Worm (Caenorhabditis elegans) whole organism, L3 larva: Measurements from ENCODE around the gene F54F2.7.

Experiments
- R02D3.7 ChIP-seq: fragments of 150-350 bp; optimal IDR thresholded peaks from 2 replicates; lab custom pipeline; 2014; ENCODE audit warnings: missing biosample characterization, missing genetic modification characterization
- ZK546.5 ChIP-seq: sonication (generic microtip); optimal IDR thresholded peaks from 2 replicates; lab custom pipeline; 2017; ENCODE audit warnings: missing biosample characterization, missing genetic modification characterization
- aly-2 ChIP-seq: fragments of 150-350 bp; optimal IDR thresholded peaks from 2 replicates; lab custom pipeline; 2014; ENCODE audit warnings: missing biosample characterization, missing genetic modification characterization
- ama-1 ChIP-seq: fragments of 150-350 bp; optimal IDR thresholded peaks from 2 replicates; lab custom pipeline; 2018
- ceh-16 ChIP-seq: sonication (generic microtip); optimal IDR thresholded peaks from 2 replicates; lab custom pipeline; 2017; ENCODE audit warnings: missing biosample characterization, missing genetic modification characterization
- ceh-28 ChIP-seq: fragments of 150-350 bp; optimal IDR thresholded peaks from 2 replicates; lab custom pipeline; 2014; ENCODE audit warnings: missing biosample characterization, missing genetic modification reagents, missing genetic modification characterization
- ceh-82 ChIP-seq: fragments of 150-350 bp; optimal IDR thresholded peaks from 2 replicates; lab custom pipeline; 2014; ENCODE audit warnings: missing biosample characterization, missing genetic modification characterization
- ceh-9 ChIP-seq: sonication (generic microtip); optimal IDR thresholded peaks from 2 replicates; lab custom pipeline; 2018; ENCODE audit warnings: missing biosample characterization, missing genetic modification characterization
- daf-12 ChIP-seq: fragments of 150-350 bp; optimal IDR thresholded peaks from 2 replicates; lab custom pipeline; 2014; ENCODE audit warnings: missing biosample characterization, missing genetic modification reagents, missing genetic modification characterization
- egl-27 ChIP-seq: sonication (generic microtip); optimal IDR thresholded peaks from 4 replicates; lab custom pipeline; 2017; ENCODE audit warnings: missing biosample characterization, missing genetic modification reagents, missing genetic modification characterization
- egl-5 ChIP-seq: fragments of 150-350 bp; optimal IDR thresholded peaks from 2 replicates; lab custom pipeline; 2017; ENCODE audit warnings: missing biosample characterization, missing genetic modification reagents, missing genetic modification characterization, inconsistent platforms
- elt-1 ChIP-seq: fragments of 150-350 bp; optimal IDR thresholded peaks from 2 replicates; lab custom pipeline; 2014; ENCODE audit warnings: missing biosample characterization, missing genetic modification characterization
- elt-2 ChIP-seq: sonication (generic microtip); optimal IDR thresholded peaks from 2 replicates; lab custom pipeline; 2016; ENCODE audit warnings: missing genetic modification reagents, mild to moderate bottlenecking, missing genetic modification characterization, missing compliant biosample characterization
- elt-3 ChIP-seq, 3 experiments: fragments of 150-350 bp in 1 of 3; sonication (generic microtip) in 2 of 3; optimal IDR thresholded peaks; 2 replicates in 2 of 3; 4 replicates in 1 of 3; lab custom pipeline; 2014 to 2017; ENCODE audit warnings: missing biosample characterization in 3 of 3, missing genetic modification characterization in 3 of 3
- eor-1 ChIP-seq, 2 experiments: fragments of 150-350 bp; optimal IDR thresholded peaks; 2 replicates each; lab custom pipeline; 2014 to 2018; ENCODE audit warnings: missing biosample characterization in 2 of 2, missing genetic modification characterization in 2 of 2
- fkh-10 ChIP-seq: sonication (generic microtip); optimal IDR thresholded peaks from 2 replicates; lab custom pipeline; 2017; ENCODE audit warnings: missing biosample characterization, missing genetic modification reagents, missing genetic modification characterization
- fkh-2 ChIP-seq: fragments of 150-350 bp; optimal IDR thresholded peaks from 2 replicates; lab custom pipeline; 2014; ENCODE audit warnings: missing biosample characterization, missing genetic modification reagents, missing genetic modification characterization
- fos-1 ChIP-seq: fragments of 150-350 bp; optimal IDR thresholded peaks from 2 replicates; lab custom pipeline; 2014; ENCODE audit warnings: missing biosample characterization, missing genetic modification characterization
- hmg-11 ChIP-seq: sonication (generic microtip); optimal IDR thresholded peaks from 2 replicates; lab custom pipeline; 2016; ENCODE audit warnings: missing genetic modification characterization, missing compliant biosample characterization
- jun-1 ChIP-seq: fragments of 150-350 bp; optimal IDR thresholded peaks from 2 replicates; lab custom pipeline; 2014; ENCODE audit warnings: missing biosample characterization, missing genetic modification reagents, missing genetic modification characterization
- lin-15B ChIP-seq: fragments of 150-350 bp; optimal IDR thresholded peaks from 2 replicates; lab custom pipeline; 2014; ENCODE audit warnings: missing biosample characterization, missing genetic modification characterization
- lin-39 ChIP-seq: fragments of 150-350 bp; optimal IDR thresholded peaks from 2 replicates; lab custom pipeline; 2018; ENCODE audit warnings: missing biosample characterization, missing genetic modification reagents, missing genetic modification characterization
- lsy-12 ChIP-seq: sonication (generic microtip); optimal IDR thresholded peaks from 2 replicates; lab custom pipeline; 2016; ENCODE audit warnings: mild to moderate bottlenecking, missing genetic modification characterization, missing compliant biosample characterization
- mdl-1 ChIP-seq: fragments of 150-350 bp; optimal IDR thresholded peaks from 2 replicates; lab custom pipeline; 2014; ENCODE audit warnings: missing biosample characterization, missing genetic modification characterization
- mml-1 ChIP-seq: fragments of 150-350 bp; sonication (generic microtip); optimal IDR thresholded peaks from 3 replicates; lab custom pipeline; 2014; ENCODE audit warnings: missing biosample characterization, missing genetic modification characterization
- nfya-1 ChIP-seq: sonication (generic microtip); optimal IDR thresholded peaks from 2 replicates; lab custom pipeline; 2017; ENCODE audit warnings: missing genetic modification characterization, mild to moderate bottlenecking, missing compliant biosample characterization, antibody characterized with exemption, moderate library complexity; ENCODE audit not compliant: insufficient read depth
- nhr-11 ChIP-seq: fragments of 150-350 bp; optimal IDR thresholded peaks from 2 replicates; lab custom pipeline; 2014; ENCODE audit warnings: missing biosample characterization, missing genetic modification characterization
- nhr-12 ChIP-seq: fragments of 150-350 bp; optimal IDR thresholded peaks from 2 replicates; lab custom pipeline; 2014; ENCODE audit warnings: missing biosample characterization, missing genetic modification characterization
- nhr-23 ChIP-seq: fragments of 150-350 bp; optimal IDR thresholded peaks from 2 replicates; lab custom pipeline; 2014; ENCODE audit warnings: missing biosample characterization, missing genetic modification reagents, missing genetic modification characterization
- nhr-237 ChIP-seq: fragments of 150-350 bp; optimal IDR thresholded peaks from 2 replicates; lab custom pipeline; 2014; ENCODE audit warnings: missing biosample characterization, missing genetic modification characterization
- nhr-25 ChIP-seq: sonication (generic microtip); optimal IDR thresholded peaks from 2 replicates; lab custom pipeline; 2017; ENCODE audit warnings: missing biosample characterization, missing genetic modification characterization
- nhr-28 ChIP-seq: fragments of 150-350 bp; optimal IDR thresholded peaks from 2 replicates; lab custom pipeline; 2014; ENCODE audit warnings: missing biosample characterization, missing genetic modification characterization
- nhr-43 ChIP-seq: sonication (generic microtip); optimal IDR thresholded peaks from 2 replicates; lab custom pipeline; 2016; ENCODE audit warnings: mild to moderate bottlenecking, missing genetic modification characterization, missing compliant biosample characterization; ENCODE audit not compliant: poor library complexity, severe bottlenecking
- nhr-67 ChIP-seq: fragments of 150-350 bp; optimal IDR thresholded peaks from 2 replicates; lab custom pipeline; 2014; ENCODE audit warnings: missing biosample characterization, missing genetic modification characterization
- nhr-76 ChIP-seq: fragments of 150-350 bp; sonication (generic microtip); optimal IDR thresholded peaks from 5 replicates; lab custom pipeline; 2014; ENCODE audit warnings: missing biosample characterization, missing genetic modification characterization
- nhr-77 ChIP-seq: fragments of 150-350 bp; optimal IDR thresholded peaks from 2 replicates; lab custom pipeline; 2014; ENCODE audit warnings: missing biosample characterization, missing genetic modification characterization
- pha-4 ChIP-seq: fragments of 150-350 bp; optimal IDR thresholded peaks from 2 replicates; lab custom pipeline; 2014; ENCODE audit warnings: missing biosample characterization, missing genetic modification reagents, missing genetic modification characterization
- pqm-1 ChIP-seq: fragments of 150-350 bp; optimal IDR thresholded peaks from 2 replicates; lab custom pipeline; 2017; ENCODE audit warnings: missing biosample characterization, missing genetic modification characterization, inconsistent platforms
- sea-2 ChIP-seq: fragments of 150-350 bp; sonication (generic microtip); optimal IDR thresholded peaks from 4 replicates; lab custom pipeline; 2014; ENCODE audit warnings: missing biosample characterization, missing genetic modification reagents, missing genetic modification characterization
- skn-1 ChIP-seq: fragments of 150-350 bp; optimal IDR thresholded peaks from 2 replicates; lab custom pipeline; 2014; ENCODE audit warnings: missing biosample characterization, missing genetic modification characterization
- snpc-4 ChIP-seq: fragments of 150-350 bp; optimal IDR thresholded peaks from 2 replicates; lab custom pipeline; 2014; ENCODE audit warnings: missing biosample characterization, missing genetic modification characterization
- tbx-2 ChIP-seq: sonication (generic microtip); optimal IDR thresholded peaks from 2 replicates; lab custom pipeline; 2016; ENCODE audit warnings: mild to moderate bottlenecking, missing genetic modification characterization, missing compliant biosample characterization
- unc-39 ChIP-seq: sonication (generic microtip); optimal IDR thresholded peaks from 4 replicates; lab custom pipeline; 2017; ENCODE audit warnings: missing biosample characterization, missing genetic modification characterization
- unc-62 ChIP-seq: fragments of 150-350 bp; sonication (generic microtip); optimal IDR thresholded peaks from 4 replicates; lab custom pipeline; 2014; ENCODE audit warnings: missing biosample characterization, missing genetic modification reagents, missing genetic modification characterization
- zag-1 ChIP-seq: fragments of 150-350 bp; optimal IDR thresholded peaks from 2 replicates; lab custom pipeline; 2014; ENCODE audit warnings: missing biosample characterization, missing genetic modification characterization
- ztf-11 ChIP-seq: fragments of 150-350 bp; optimal IDR thresholded peaks from 2 replicates; lab custom pipeline; 2014; ENCODE audit warnings: missing biosample characterization, missing genetic modification characterization
- ztf-4 ChIP-seq: fragments of 150-350 bp; optimal IDR thresholded peaks from 2 replicates; lab custom pipeline; 2014; ENCODE audit warnings: missing biosample characterization, missing genetic modification characterization

The F54F2.7 gene

DNA sequence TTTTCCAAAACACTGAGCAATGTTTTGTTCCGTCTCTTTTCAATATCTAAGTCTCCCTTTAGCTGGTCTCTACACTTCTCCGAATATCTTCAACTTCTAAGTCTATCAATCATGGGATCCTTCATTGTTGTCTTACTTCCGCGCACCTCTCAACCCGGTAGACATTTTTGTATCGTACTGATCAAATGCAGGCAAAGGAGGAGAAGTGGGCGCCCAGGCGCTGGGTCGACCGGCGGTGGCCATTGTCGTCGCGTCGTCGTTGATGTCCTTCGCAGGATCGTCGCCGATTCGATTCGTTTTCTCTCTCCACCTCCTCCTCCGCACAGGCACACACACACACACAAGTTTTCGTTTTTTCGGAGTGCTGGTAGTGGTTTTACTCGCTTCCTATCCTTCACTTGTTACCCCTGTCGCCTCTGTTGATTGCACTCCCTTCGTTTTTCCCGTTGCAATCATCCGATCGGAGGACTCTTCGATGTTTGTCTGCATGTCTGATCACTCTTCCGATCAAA lies 5.7 kb downstream of the F54F2.7 start:
- TF ChIP-seq unc-39, result no peak
- no peak for TF ChIP-seq mml-1
- no peak for TF ChIP-seq fos-1 (tag; lab: Kevin White, UChicago)
- peak; percentile 69 for TF ChIP-seq nhr-43
- TF ChIP-seq elt-2 (tag; lab: Kevin White, UChicago), result no peak

DNA sequence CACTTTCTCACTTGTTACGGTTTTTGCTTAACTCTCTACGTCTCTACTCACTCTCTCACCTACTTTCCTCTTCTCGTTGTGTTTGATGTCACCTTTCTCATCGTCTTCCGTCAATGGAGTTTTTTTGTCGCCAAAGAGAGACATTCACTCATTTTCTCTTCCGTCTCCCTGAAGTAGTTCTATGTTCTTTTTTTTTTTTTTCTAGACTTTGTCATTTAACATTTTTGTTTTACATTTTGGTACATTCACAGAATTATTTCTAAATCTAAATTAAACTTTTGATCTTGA lies 6.4 kb downstream of the F54F2.7 start:
- TF ChIP-seq nhr-43, result peak; percentile 26
- no peak for TF ChIP-seq nhr-76
- no peak for TF ChIP-seq elt-3 (tag; optimal IDR thresholded peaks at IDR 0.05; lab: Kevin White, UChicago)
- peak; percentile 67 for TF ChIP-seq nhr-23 (tag; lab: Kevin White, UChicago)
- peak; percentile 63 for TF ChIP-seq nhr-25 (tag; lab: Kevin White, UChicago)
- no peak for TF ChIP-seq nhr-28 (tag; lab: Kevin White, UChicago)
- peak; percentile 3 for TF ChIP-seq pha-4 (tag; lab: Kevin White, UChicago)

- TF ChIP-seq lsy-12 (tag; lab: Kevin White, UChicago) (peak; percentile 80), egl-5 (peak; percentile 65), sea-2 (peak; percentile 31), unc-39 (peak; percentile 44), snpc-4 (peak; percentile 75), elt-1 (tag; lab: Kevin White, UChicago) (peak; percentile 78), aly-2 (tag; lab: Kevin White, UChicago) (no peak), nhr-67 (tag; lab: Kevin White, UChicago) (no peak), R02D3.7 (peak; percentile 57), nhr-23 (tag; lab: Kevin White, UChicago) (peak; percentile 40), ceh-9 (peak; percentile 24), nhr-12 (no peak), lin-15B (tag; lab: Kevin White, UChicago) (peak; percentile 58), mml-1 (no peak), elt-3 (tag; optimal IDR thresholded peaks at IDR 0.05; lab: Kevin White, UChicago) (no peak), daf-12 (tag; lab: Kevin White, UChicago) (no peak), nhr-237 (tag; lab: Kevin White, UChicago) (no peak), ceh-16 (tag; lab: Kevin White, UChicago) (no peak), nhr-43 (peak; percentile 59), lin-39 (tag; lab: Kevin White, UChicago) (peak; percentile 88), mdl-1 (tag; lab: Kevin White, UChicago) (peak; percentile 94), nhr-25 (tag; lab: Kevin White, UChicago) (peak; percentile 44), skn-1 (tag; lab: Kevin White, UChicago) (no peak), pha-4 (tag; lab: Kevin White, UChicago) (peak; percentile 93), elt-2 (tag; lab: Kevin White, UChicago) (peak; percentile 71), ama-1 (lab: Kevin White, UChicago) (peak; percentile 37), nhr-77 (tag; lab: Kevin White, UChicago) (peak; percentile 50), ZK546.5 (tag; lab: Kevin White, UChicago) (no peak), ceh-82 (tag; lab: Kevin White, UChicago) (peak; percentile 40), eor-1 (tag; optimal IDR thresholded peaks at IDR 0.05; lab: Kevin White, UChicago) (no peak), tbx-2 (tag; lab: Kevin White, UChicago) (peak; percentile 85), ztf-4 (tag; lab: Kevin White, UChicago) (no peak), fkh-10 (peak; percentile 76), pqm-1 (peak; percentile 38), ztf-11 (tag; lab: Kevin White, UChicago) (no peak), egl-27 (peak; percentile 77), nhr-11 (tag; lab: Kevin White, UChicago) (peak; percentile 84), jun-1 (tag; lab: Kevin White, UChicago) (peak; percentile 91), unc-62 (GFP tag; lab: Kevin White, UChicago) (peak; percentile 95), nhr-28 (tag; lab: Kevin White, UChicago) (no peak), ceh-28 (tag; lab: Kevin White, UChicago) (peak; percentile 87), zag-1 (tag; lab: Kevin White, UChicago) (peak; percentile 76), hmg-11 (tag; lab: Kevin White, UChicago) (peak; percentile 90), nfya-1 (tag; lab: Kevin White, UChicago) (peak; percentile 92), nhr-76 (no peak), fkh-2 (tag; lab: Kevin White, UChicago) (peak; percentile 52), fos-1 (tag; lab: Kevin White, UChicago) (no peak)
These were observed 7.0 kb downstream of the F54F2.7 start, which contains the start of gene F54F2.6 for ce11 chrIII:8799964-8800795. Gene F54F2.6, minus strand, starts transcription at chrIII:8800701.
